Worm (Caenorhabditis elegans) whole organism, L3 larva: Measurements from ENCODE around the gene K11H12.8.

Source experiments
- R02D3.7 ChIP-seq: fragments of 150-350 bp; optimal IDR thresholded peaks from 2 replicates; lab custom pipeline; 2014; ENCODE audit warnings: missing biosample characterization, missing genetic modification characterization
- ZK546.5 ChIP-seq: sonication (generic microtip); optimal IDR thresholded peaks from 2 replicates; lab custom pipeline; 2017; ENCODE audit warnings: missing biosample characterization, missing genetic modification characterization
- ama-1 ChIP-seq: fragments of 150-350 bp; optimal IDR thresholded peaks from 2 replicates; lab custom pipeline; 2018
- egl-27 ChIP-seq: sonication (generic microtip); optimal IDR thresholded peaks from 4 replicates; lab custom pipeline; 2017; ENCODE audit warnings: missing biosample characterization, missing genetic modification reagents, missing genetic modification characterization
- elt-1 ChIP-seq: fragments of 150-350 bp; optimal IDR thresholded peaks from 2 replicates; lab custom pipeline; 2014; ENCODE audit warnings: missing biosample characterization, missing genetic modification characterization
- elt-3 ChIP-seq, 3 experiments: fragments of 150-350 bp in 1 of 3; sonication (generic microtip) in 2 of 3; optimal IDR thresholded peaks; 2 replicates in 2 of 3; 4 replicates in 1 of 3; lab custom pipeline; 2014 to 2017; ENCODE audit warnings: missing biosample characterization in 3 of 3, missing genetic modification characterization in 3 of 3
- mdl-1 ChIP-seq: fragments of 150-350 bp; optimal IDR thresholded peaks from 2 replicates; lab custom pipeline; 2014; ENCODE audit warnings: missing biosample characterization, missing genetic modification characterization
- nfya-1 ChIP-seq: sonication (generic microtip); optimal IDR thresholded peaks from 2 replicates; lab custom pipeline; 2017; ENCODE audit warnings: missing genetic modification characterization, mild to moderate bottlenecking, missing compliant biosample characterization, antibody characterized with exemption, moderate library complexity; ENCODE audit not compliant: insufficient read depth
- nhr-11 ChIP-seq: fragments of 150-350 bp; optimal IDR thresholded peaks from 2 replicates; lab custom pipeline; 2014; ENCODE audit warnings: missing biosample characterization, missing genetic modification characterization
- nhr-12 ChIP-seq: fragments of 150-350 bp; optimal IDR thresholded peaks from 2 replicates; lab custom pipeline; 2014; ENCODE audit warnings: missing biosample characterization, missing genetic modification characterization
- nhr-237 ChIP-seq: fragments of 150-350 bp; optimal IDR thresholded peaks from 2 replicates; lab custom pipeline; 2014; ENCODE audit warnings: missing biosample characterization, missing genetic modification characterization
- snpc-4 ChIP-seq: fragments of 150-350 bp; optimal IDR thresholded peaks from 2 replicates; lab custom pipeline; 2014; ENCODE audit warnings: missing biosample characterization, missing genetic modification characterization
- ztf-11 ChIP-seq: fragments of 150-350 bp; optimal IDR thresholded peaks from 2 replicates; lab custom pipeline; 2014; ENCODE audit warnings: missing biosample characterization, missing genetic modification characterization

- TF ChIP-seq nhr-11 (tag; lab: Kevin White, UChicago) (no peak), ztf-11 (no peak), nhr-237 (tag; lab: Kevin White, UChicago) (no peak), elt-1 (tag; lab: Kevin White, UChicago) (no peak), ZK546.5 (tag; lab: Kevin White, UChicago) (no peak), egl-27 (tag; lab: Kevin White, UChicago) (no peak), nhr-12 (no peak), nfya-1 (tag; lab: Kevin White, UChicago) (no peak), mdl-1 (tag; lab: Kevin White, UChicago) (no peak), ama-1 (lab: Kevin White, UChicago) (no peak), R02D3.7 (tag; lab: Kevin White, UChicago) (no peak), snpc-4 (tag; lab: Kevin White, UChicago) (no peak), elt-3 (tag; optimal IDR thresholded peaks at IDR 0.05; lab: Kevin White, UChicago) (no peak)
These were observed 16.0 kb upstream of the K11H12.8 start for ce11 chrIV:639167-639566.
